Worm (Caenorhabditis elegans) whole organism, midembryonic: ENCODE data around the gene ins-37.
A peak's percentile ranks its signal among the peaks of the same experiment; 100 is the strongest.

ENCODE experiments used
- T22C8.4 ChIP-seq: fragments of 200-800 bp; sonication (Bioruptor generic); IDR thresholded peaks from 2 replicates; pipeline ENCODE4 v1.3.6; 2022; ENCODE audit warnings: missing genetic modification characterization, missing compliant biosample characterization
- cog-1 ChIP-seq: sonication (generic microtip); optimal IDR thresholded peaks from 2 replicates; lab custom pipeline; 2016; ENCODE audit warnings: missing genetic modification characterization, missing compliant biosample characterization
- flt-1 ChIP-seq: fragments of 200-800 bp; sonication (Bioruptor generic); IDR thresholded peaks from 2 replicates; pipeline ENCODE4 v1.3.6; 2022; ENCODE audit warnings: missing genetic modification characterization, missing compliant biosample characterization
- klf-2 ChIP-seq: fragments of 200-800 bp; sonication (Bioruptor generic); conservative IDR thresholded peaks from 2 replicates; pipeline ENCODE4 v1.3.6; 2022; ENCODE audit warnings: missing genetic modification reagents, missing genetic modification characterization, missing compliant biosample characterization
- med-1 ChIP-seq: sonication (generic microtip); optimal IDR thresholded peaks from 2 replicates; lab custom pipeline; 2017; ENCODE audit warnings: missing genetic modification characterization, mild to moderate bottlenecking, missing compliant biosample characterization, antibody characterized with exemption, missing genetic modification reagents; ENCODE audit not compliant: insufficient read depth
- ref-1 ChIP-seq: fragments of 200-800 bp; sonication (Bioruptor generic); conservative IDR thresholded peaks from 2 replicates; pipeline ENCODE4 v1.3.6; 2022; ENCODE audit warnings: missing genetic modification reagents, missing genetic modification characterization, missing compliant biosample characterization
- tab-1 ChIP-seq: fragments of 200-800 bp; sonication (Bioruptor generic); IDR thresholded peaks from 2 replicates; pipeline ENCODE4 v1.3.6; 2022; ENCODE audit warnings: missing genetic modification characterization, missing compliant biosample characterization
- ztf-23 ChIP-seq: fragments of 200-800 bp; sonication (Bioruptor generic); IDR thresholded peaks from 2 replicates; pipeline ENCODE4 v1.3.6; 2022; ENCODE audit warnings: missing genetic modification reagents, missing genetic modification characterization, missing compliant biosample characterization
- ztf-29 ChIP-seq: fragments of 200-800 bp; sonication (Bioruptor generic); IDR thresholded peaks from 2 replicates; pipeline ENCODE4 v1.3.6; 2022; ENCODE audit warnings: missing genetic modification reagents, missing genetic modification characterization, missing compliant biosample characterization

The ins-37 gene

DNA sequence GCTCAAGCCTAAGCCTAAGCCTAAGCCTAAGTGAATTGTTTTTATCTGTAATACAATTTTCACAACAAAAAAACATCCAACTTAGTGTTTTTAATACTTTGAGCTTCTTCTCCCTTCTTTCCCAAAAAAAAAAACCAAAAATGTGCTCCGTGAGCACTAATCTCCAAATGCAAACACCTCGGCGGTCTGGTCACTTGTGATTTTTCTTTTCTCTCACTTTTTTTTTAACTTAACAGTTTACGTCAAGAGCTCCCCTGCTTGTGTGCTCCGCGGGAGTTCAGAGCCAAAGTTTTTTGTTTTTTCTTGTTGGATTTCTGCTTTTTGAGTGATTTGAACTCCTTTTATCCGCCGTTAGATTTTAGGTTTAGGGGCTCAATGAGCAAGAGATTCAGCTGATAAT lies 29.6 kb downstream of the ins-37 start:
- TF ChIP-seq ref-1 (GFP tag; lab: Robert Waterston, UW), result no peak
- TF ChIP-seq T22C8.4, result no peak
- no peak for TF ChIP-seq ztf-29 (GFP tag; lab: Robert Waterston, UW)
- TF ChIP-seq med-1, result no peak
- TF ChIP-seq ztf-23 (GFP tag; lab: Robert Waterston, UW), result no peak
- TF ChIP-seq cog-1 (tag; lab: Kevin White, UChicago), result no peak
- no peak for TF ChIP-seq flt-1
- TF ChIP-seq tab-1 (GFP tag; lab: Robert Waterston, UW), result no peak
- no peak for TF ChIP-seq klf-2

DNA sequence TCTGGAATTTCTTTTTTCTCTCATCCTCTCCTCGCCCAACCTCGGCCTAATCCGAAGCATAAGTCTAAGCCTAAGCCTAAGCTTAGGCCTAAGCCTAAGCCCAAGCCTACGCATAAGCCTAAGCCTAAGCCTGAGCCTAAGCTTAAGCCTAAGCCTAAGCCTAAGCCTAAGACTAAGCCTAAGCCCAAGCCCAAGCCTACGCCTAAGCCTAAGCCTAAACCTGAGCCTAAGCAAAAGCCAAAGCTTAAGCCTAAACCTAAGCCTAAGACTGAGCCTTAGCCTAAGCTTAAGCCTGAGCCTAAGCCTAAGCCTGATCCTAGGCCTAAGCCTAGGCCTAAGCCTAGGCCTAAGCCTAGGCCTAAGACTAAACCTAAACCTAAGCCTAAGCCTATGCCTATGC lies 39.6 kb downstream of the ins-37 start:
- peak; percentile 53 for TF ChIP-seq ztf-29 (GFP tag; lab: Robert Waterston, UW)
- TF ChIP-seq tab-1 (GFP tag; lab: Robert Waterston, UW), result no peak

DNA sequence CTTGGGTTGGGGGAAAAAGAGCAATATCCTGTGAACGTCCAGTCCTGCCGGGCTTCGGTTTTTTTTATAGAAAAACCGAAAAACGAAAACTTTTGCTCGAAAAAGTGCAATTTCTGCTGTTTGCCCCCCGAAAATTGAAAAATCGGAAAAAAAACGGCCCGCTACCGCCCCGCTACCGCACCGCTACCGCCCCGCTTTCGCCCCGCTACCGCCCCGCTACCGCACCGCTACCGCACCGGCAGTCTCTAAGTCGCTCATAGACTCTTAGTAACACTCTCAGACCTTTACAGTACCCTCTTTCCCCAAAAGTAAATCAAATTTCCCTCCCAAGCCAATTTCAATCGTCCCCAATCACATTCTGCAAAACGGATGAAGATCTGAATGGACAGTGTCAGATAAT lies 40.7 kb downstream of the ins-37 start:
- TF ChIP-seq cog-1 (tag; lab: Kevin White, UChicago) (no peak), ref-1 (GFP tag; lab: Robert Waterston, UW) (no peak), tab-1 (GFP tag; lab: Robert Waterston, UW) (0 out of 2 replicates have a peak, but pooled peaks have one; percentile 31)

DNA sequence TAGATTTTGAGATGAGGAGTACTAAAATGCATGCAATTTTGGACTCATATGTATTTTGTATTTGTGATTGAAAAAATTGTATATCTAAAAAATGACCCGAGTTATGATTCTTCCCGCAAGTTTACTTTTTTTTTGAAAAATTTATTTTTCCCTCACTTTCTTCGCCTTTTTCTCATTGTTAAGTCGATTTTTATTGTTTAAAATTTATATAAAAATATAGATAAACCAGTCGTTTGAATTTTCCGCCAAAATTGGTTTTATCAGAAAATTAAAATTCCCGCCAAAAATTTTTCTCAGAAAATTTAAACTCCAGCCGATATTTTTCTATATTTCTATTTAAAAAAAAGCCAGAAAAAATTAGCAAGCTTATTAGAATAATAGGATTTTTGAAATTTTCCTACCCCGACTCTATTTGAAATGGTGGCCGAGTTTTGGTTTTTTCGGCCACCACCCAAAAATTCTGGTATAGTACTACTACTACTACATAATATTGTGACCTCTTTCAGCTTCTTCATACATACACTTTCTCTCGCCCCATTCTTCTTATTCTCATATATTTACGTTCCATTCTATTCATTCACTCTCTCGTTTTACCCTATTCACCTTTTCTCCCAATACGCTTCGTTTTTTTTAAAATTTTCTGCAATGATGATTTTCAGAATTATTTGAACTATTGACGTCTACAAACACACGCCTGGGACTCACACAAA lies 44.2 kb downstream of the ins-37 start, which contains the start of gene ZK131.11:
ZK131.11 (plus strand) TSS at position 660 of the 710 bp plus-strand sequence.
- no peak for TF ChIP-seq cog-1 (tag; lab: Kevin White, UChicago)
- TF ChIP-seq ztf-29 (GFP tag; lab: Robert Waterston, UW), result no peak
- no peak for TF ChIP-seq klf-2
- TF ChIP-seq med-1, result no peak
- TF ChIP-seq ztf-23 (GFP tag; lab: Robert Waterston, UW), result no peak
- TF ChIP-seq ref-1 (GFP tag; lab: Robert Waterston, UW), result no peak
- no peak for TF ChIP-seq T22C8.4
- TF ChIP-seq tab-1 (GFP tag; lab: Robert Waterston, UW), result no peak
- TF ChIP-seq flt-1, result no peak

DNA sequence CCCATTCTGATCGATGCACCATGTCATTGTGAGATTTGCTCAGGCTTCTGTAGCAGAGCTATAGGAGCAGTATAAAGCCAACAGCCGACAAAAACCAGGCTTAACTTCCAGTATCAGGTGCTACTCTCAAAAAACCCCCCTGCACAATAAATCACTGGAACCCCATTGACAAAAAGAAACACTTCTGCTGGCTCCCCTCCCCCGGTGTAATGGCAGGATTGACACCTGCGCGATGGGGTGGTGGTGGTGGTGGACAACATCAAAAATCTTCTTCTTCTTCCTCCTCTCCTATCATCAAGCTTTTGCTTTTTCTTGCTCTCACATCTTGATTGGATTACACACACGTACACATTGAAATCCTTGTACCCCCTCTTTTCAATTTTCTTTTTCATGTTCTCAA lies 46.2 kb downstream of the ins-37 start:
- TF ChIP-seq flt-1 (no peak), cog-1 (tag; lab: Kevin White, UChicago) (no peak), ztf-29 (GFP tag; lab: Robert Waterston, UW) (no peak), klf-2 (no peak), med-1 (no peak), ztf-23 (GFP tag; lab: Robert Waterston, UW) (no peak), ref-1 (GFP tag; lab: Robert Waterston, UW) (no peak), tab-1 (GFP tag; lab: Robert Waterston, UW) (no peak), T22C8.4 (no peak)

DNA sequence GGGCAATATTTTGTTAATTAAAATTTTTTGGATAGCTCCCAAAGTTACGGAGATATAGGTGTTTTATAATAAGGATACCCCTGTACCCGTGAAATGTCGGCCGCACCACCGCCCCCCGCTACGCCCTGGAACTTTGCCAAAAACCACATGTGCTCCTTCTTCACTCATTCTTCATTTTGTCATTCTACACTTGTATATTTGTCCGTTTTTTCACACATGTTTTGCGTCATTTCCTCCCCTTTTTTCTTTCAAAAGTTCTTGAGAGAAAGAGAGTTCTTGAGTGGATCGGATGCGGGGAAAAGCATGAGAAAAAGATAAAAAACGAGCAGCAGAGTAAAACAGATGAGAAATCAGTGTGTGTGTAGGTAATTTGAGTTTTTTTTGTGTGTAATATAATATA lies 47.1 kb downstream of the ins-37 start:
- TF ChIP-seq klf-2 (no peak), cog-1 (tag; lab: Kevin White, UChicago) (no peak), T22C8.4 (no peak), tab-1 (GFP tag; lab: Robert Waterston, UW) (no peak), ztf-29 (GFP tag; lab: Robert Waterston, UW) (no peak), flt-1 (no peak), med-1 (no peak), ref-1 (GFP tag; lab: Robert Waterston, UW) (no peak), ztf-23 (GFP tag; lab: Robert Waterston, UW) (no peak)

DNA sequence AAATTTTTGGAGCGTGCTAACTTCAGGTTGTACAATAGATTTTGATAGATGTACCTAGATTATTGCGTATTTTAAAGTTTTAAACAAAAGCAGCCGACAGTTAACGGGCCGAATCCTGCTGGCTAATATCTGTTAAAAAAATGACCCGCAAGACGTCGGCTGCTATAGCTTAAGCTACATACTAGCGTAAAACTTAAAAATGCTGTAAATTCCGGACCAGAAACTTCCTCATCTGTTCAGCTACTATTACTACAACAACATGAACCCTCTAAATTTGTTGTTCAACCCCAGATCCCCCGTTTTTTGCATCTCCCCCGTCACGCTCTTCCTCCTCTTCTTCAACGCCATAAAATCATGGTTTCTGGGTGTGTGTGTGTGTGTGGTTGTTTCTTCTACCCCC lies 49.0 kb downstream of the ins-37 start:
- TF ChIP-seq ztf-23 (GFP tag; lab: Robert Waterston, UW) (no peak), med-1 (no peak), T22C8.4 (no peak), ztf-29 (GFP tag; lab: Robert Waterston, UW) (no peak), flt-1 (no peak), cog-1 (tag; lab: Kevin White, UChicago) (no peak), tab-1 (GFP tag; lab: Robert Waterston, UW) (no peak), klf-2 (no peak), ref-1 (GFP tag; lab: Robert Waterston, UW) (no peak)

DNA sequence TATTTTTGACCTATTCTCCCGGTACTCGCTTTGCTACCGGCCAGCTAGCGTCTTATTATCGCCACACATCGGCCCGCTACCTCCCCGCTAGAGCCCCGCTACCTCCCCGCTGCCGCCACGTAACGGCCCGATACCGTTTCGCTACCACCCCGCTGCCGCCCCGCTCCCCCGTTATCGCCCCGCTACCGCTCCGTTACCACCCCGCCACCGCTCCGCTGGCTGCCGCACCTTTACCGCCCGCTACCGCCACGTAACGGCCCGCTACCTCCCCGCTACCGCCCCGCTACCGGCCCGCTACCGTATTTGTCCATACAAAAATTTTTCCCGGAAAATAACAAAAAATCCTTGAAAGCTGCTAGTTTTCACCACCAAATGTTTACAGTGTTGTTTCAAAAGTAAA lies 50.3 kb downstream of the ins-37 start:
- TF ChIP-seq ztf-23 (GFP tag; lab: Robert Waterston, UW) (0 out of 2 replicates have a peak, but pooled peaks have one; percentile 26), flt-1 (no peak)
